Worm (Caenorhabditis elegans): ENCODE measurements around the gene ZK546.4.

DNA sequence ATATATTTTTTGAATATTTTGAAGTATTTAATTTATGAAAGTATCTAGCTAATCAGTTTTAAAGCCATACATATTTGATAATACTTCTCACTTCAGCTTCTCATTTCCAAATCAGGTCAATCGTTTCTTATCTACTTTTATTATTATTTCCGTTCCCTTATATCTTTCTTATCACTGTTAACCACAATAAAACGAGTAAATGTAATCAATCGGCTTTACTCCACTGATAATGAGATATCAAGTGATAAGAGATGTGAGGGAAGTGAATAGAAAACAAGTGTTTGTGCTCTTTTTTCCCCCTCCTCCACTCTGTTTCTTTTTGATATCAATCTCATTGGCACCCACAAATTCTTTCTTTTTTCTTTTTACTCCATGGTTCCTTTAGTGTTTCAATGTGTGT lies 28.7 kb downstream of the ZK546.4 start:
- no peak for TF ChIP-seq fos-1 (tag; optimal IDR thresholded peaks at IDR 0.05)
- TF ChIP-seq aly-2 (tag; optimal IDR thresholded peaks at IDR 0.05), result no peak
- TF ChIP-seq unc-62 (GFP tag; optimal IDR thresholded peaks at IDR 0.05), result no peak
- TF ChIP-seq lsy-2 (tag; optimal IDR thresholded peaks at IDR 0.05), result no peak
- TF ChIP-seq gmeb-1 (tag; optimal IDR thresholded peaks at IDR 0.05), result no peak
